Comparison of ENCODE assay signal across 1 fruit fly cellular context in genomic region chr2L:7154861-7155594, dm6.
TF ChIP-seq lines count a peak whose summit lies in the region.

No protein-coding gene starts in this region.

TF ChIP-seq in whole organism, embryonic, 481 proteins besides CTCF, POLR2A, EP300 and RAD21 (continued from another document and continues in another):
- TF ChIP-seq shn (GFP tag; optimal IDR thresholded peaks at IDR 0.05; lab: Kevin White, UChicago) (no peak), CG18599 (GFP tag; optimal IDR thresholded peaks at IDR 0.05; lab: Kevin White, UChicago) (peak; percentile 23), CG5245 (GFP tag; optimal IDR thresholded peaks at IDR 0.05; lab: Kevin White, UChicago) (peak; percentile 25), ara (GFP tag; IDR thresholded peaks at IDR 0.05; lab: Robert Waterston, UW) (peak; percentile 64; the same call in 1 of the 2 replicates), ind (GFP tag; optimal IDR thresholded peaks at IDR 0.05; lab: Kevin White, UChicago) (peak; percentile 18), Ets65A (GFP tag; lab: Kevin White, UChicago) (peak; percentile 96), HLH4C (GFP tag; IDR thresholded peaks at IDR 0.05; lab: Robert Waterston, UW; ENCODE audit: partially characterized antibody) (no peak), slp2 (GFP tag; optimal IDR thresholded peaks at IDR 0.05; lab: Kevin White, UChicago) (peak; percentile 36), tgo (GFP tag; IDR thresholded peaks at IDR 0.05; lab: Robert Waterston, UW) (peak; percentile 30; the same call in 1 of the 3 replicates), Ets97D (GFP tag; optimal IDR thresholded peaks at IDR 0.05; lab: Kevin White, UChicago) (no peak), ci (GFP tag; IDR thresholded peaks at IDR 0.05; lab: Robert Waterston, UW) (peak; percentile 64; the same call in 2 of the 3 replicates), CG14710 (tag; optimal IDR thresholded peaks at IDR 0.05; lab: Kevin White, UChicago) (peak; percentile 6), tio (GFP tag; optimal IDR thresholded peaks at IDR 0.05; lab: Kevin White, UChicago) (peak; percentile 19), Deaf1 (tag; optimal IDR thresholded peaks at IDR 0.05; lab: Kevin White, UChicago) (no peak), Aef1 (GFP tag; IDR thresholded peaks at IDR 0.05; lab: Robert Waterston, UW) (peak; percentile 24; the same call in 1 of the 3 replicates), CG14014 (GFP tag; IDR thresholded peaks at IDR 0.05; lab: Robert Waterston, UW) (peak; percentile 39; the same call in 1 of the 2 replicates), CrebB (tag; optimal IDR thresholded peaks at IDR 0.05; lab: Kevin White, UChicago) (no peak), CG15601 (tag; optimal IDR thresholded peaks at IDR 0.05; lab: Kevin White, UChicago) (no peak), CG4424 (GFP tag; optimal IDR thresholded peaks at IDR 0.05; lab: Kevin White, UChicago) (peak; percentile 21), CG11695 (GFP tag; IDR thresholded peaks at IDR 0.05; lab: Robert Waterston, UW) (0 out of 3 replicates have a peak, but pooled peaks have one; percentile 20), mld (GFP tag; IDR thresholded peaks at IDR 0.05; lab: Robert Waterston, UW; ENCODE audit: partially characterized antibody) (no peak), bcd (GFP tag; optimal IDR thresholded peaks at IDR 0.05; lab: Kevin White, UChicago) (peak; percentile 13), CG11504 (tag; optimal IDR thresholded peaks at IDR 0.05; lab: Kevin White, UChicago) (peak; percentile 63), lmd (GFP tag; IDR thresholded peaks at IDR 0.05; lab: Robert Waterston, UW) (peak; percentile 9; the same call in 1 of the 2 replicates), NC2α (GFP tag; optimal IDR thresholded peaks at IDR 0.05; lab: Kevin White, UChicago) (no peak), Dfd (GFP tag; optimal IDR thresholded peaks at IDR 0.05; lab: Kevin White, UChicago) (no peak), rib (GFP tag; IDR thresholded peaks at IDR 0.05; lab: Robert Waterston, UW) (no peak), NK7.1 (GFP tag; optimal IDR thresholded peaks at IDR 0.05; lab: Kevin White, UChicago) (no peak), CG14441 (GFP tag; IDR thresholded peaks at IDR 0.05; lab: Robert Waterston, UW) (no peak), p53 (GFP tag; optimal IDR thresholded peaks at IDR 0.05; lab: Kevin White, UChicago) (no peak), CG2889 (GFP tag; IDR thresholded peaks at IDR 0.05; lab: Robert Waterston, UW) (no peak), z (GFP tag; IDR thresholded peaks at IDR 0.05; lab: Robert Waterston, UW) (no peak), Lim3 (GFP tag; IDR thresholded peaks at IDR 0.05; lab: Robert Waterston, UW) (no peak), hth (optimal IDR thresholded peaks at IDR 0.05; lab: Kevin White, UChicago) (no peak), CG6765 (GFP tag; optimal IDR thresholded peaks at IDR 0.05; lab: Kevin White, UChicago) (no peak), mam (GFP tag; optimal IDR thresholded peaks at IDR 0.05; lab: Kevin White, UChicago) (peak; percentile 14), esg (GFP tag; conservative IDR thresholded peaks at IDR 0.05; lab: Robert Waterston, UW) (peak; percentile 38; the same call in 1 of the 2 replicates), bigmax (GFP tag; optimal IDR thresholded peaks at IDR 0.05; lab: Kevin White, UChicago) (no peak), CG31441 (GFP tag; IDR thresholded peaks at IDR 0.05; lab: Robert Waterston, UW) (peak; percentile 34; the same call in 1 of the 2 replicates), CG33213 (GFP tag; optimal IDR thresholded peaks at IDR 0.05; lab: Kevin White, UChicago) (peak; percentile 1), Ada2b (GFP tag; IDR thresholded peaks at IDR 0.05; lab: Robert Waterston, UW) (peak; percentile 54; the same call in 1 of the 2 replicates), Hsf (GFP tag; optimal IDR thresholded peaks at IDR 0.05; lab: Kevin White, UChicago) (peak; percentile 27), CG3995 (GFP tag; optimal IDR thresholded peaks at IDR 0.05; lab: Kevin White, UChicago) (no peak), CG7987 (GFP tag; optimal IDR thresholded peaks at IDR 0.05; lab: Kevin White, UChicago) (no peak), Xrp1 (GFP tag; IDR thresholded peaks at IDR 0.05; lab: Robert Waterston, UW) (peak; percentile 33; the same call in 1 of the 2 replicates), Doc3 (GFP tag; IDR thresholded peaks at IDR 0.05; lab: Robert Waterston, UW; ENCODE audit: partially characterized antibody) (no peak), crp (GFP tag; optimal IDR thresholded peaks at IDR 0.05; lab: Kevin White, UChicago) (no peak), Poxn (GFP tag; IDR thresholded peaks at IDR 0.05; lab: Robert Waterston, UW) (no peak), CG6175 (GFP tag; IDR thresholded peaks at IDR 0.05; lab: Robert Waterston, UW) (no peak), dati (GFP tag; IDR thresholded peaks at IDR 0.05; lab: Robert Waterston, UW) (no peak), gem (tag; optimal IDR thresholded peaks at IDR 0.05; lab: Kevin White, UChicago) (peak; percentile 63), CG34422 (GFP tag; IDR thresholded peaks at IDR 0.05; lab: Robert Waterston, UW) (0 out of 3 replicates have a peak, but pooled peaks have one; percentile 43), chif (GFP tag; optimal IDR thresholded peaks at IDR 0.05; lab: Kevin White, UChicago) (peak; percentile 46 to 49), vvl (GFP tag; IDR thresholded peaks at IDR 0.05; lab: Robert Waterston, UW) (no peak; the same call in 1 of the 2 replicates), CG7271 (tag; optimal IDR thresholded peaks at IDR 0.05; lab: Kevin White, UChicago) (no peak), nmo (GFP tag; optimal IDR thresholded peaks at IDR 0.05; lab: Kevin White, UChicago) (peak; percentile 25), sd (tag; optimal IDR thresholded peaks at IDR 0.05; lab: Kevin White, UChicago) (no peak), MBD-R2 (GFP tag; IDR thresholded peaks at IDR 0.05; lab: Robert Waterston, UW) (no peak), btn (GFP tag; optimal IDR thresholded peaks at IDR 0.05; lab: Kevin White, UChicago) (no peak), HmgZ (tag; optimal IDR thresholded peaks at IDR 0.05; lab: Kevin White, UChicago) (no peak), Atf6 (GFP tag; IDR thresholded peaks at IDR 0.05; lab: Robert Waterston, UW) (no peak), Atf-2 (GFP tag; optimal IDR thresholded peaks at IDR 0.05; lab: Kevin White, UChicago) (no peak), CG32767 (GFP tag; IDR thresholded peaks at IDR 0.05; lab: Robert Waterston, UW) (no peak), jing (GFP tag; optimal IDR thresholded peaks at IDR 0.05; lab: Kevin White, UChicago) (no peak), Optix (GFP tag; IDR thresholded peaks at IDR 0.05; lab: Robert Waterston, UW) (no peak), CG8765 (GFP tag; IDR thresholded peaks at IDR 0.05; lab: Robert Waterston, UW) (no peak), H15 (GFP tag; IDR thresholded peaks at IDR 0.05; lab: Robert Waterston, UW) (0 out of 3 replicates have a peak, but pooled peaks have one; percentile 28), CG3163 (GFP tag; optimal IDR thresholded peaks at IDR 0.05; lab: Kevin White, UChicago) (no peak), kay (GFP tag; optimal IDR thresholded peaks at IDR 0.05; lab: Kevin White, UChicago) (peak; percentile 49), otp (GFP tag; IDR thresholded peaks at IDR 0.05; lab: Robert Waterston, UW) (0 out of 3 replicates have a peak, but pooled peaks have one; percentile 21), CG14965 (GFP tag; optimal IDR thresholded peaks at IDR 0.05; lab: Kevin White, UChicago; ENCODE audit: borderline replicate concordance) (no peak), CG8281 (tag; optimal IDR thresholded peaks at IDR 0.05; lab: Kevin White, UChicago) (no peak), zfh2 (GFP tag; optimal IDR thresholded peaks at IDR 0.05; lab: Kevin White, UChicago) (no peak), CG7357 (GFP tag; IDR thresholded peaks at IDR 0.05; lab: Robert Waterston, UW) (no peak), CG12769 (tag; optimal IDR thresholded peaks at IDR 0.05; lab: Kevin White, UChicago) (peak; percentile 44), pzg (GFP tag; optimal IDR thresholded peaks at IDR 0.05; lab: Kevin White, UChicago) (no peak), CG4854 (GFP tag; optimal IDR thresholded peaks at IDR 0.05; lab: Kevin White, UChicago) (no peak), sens-2 (GFP tag; IDR thresholded peaks at IDR 0.05; lab: Robert Waterston, UW) (no peak), BtbVII (GFP tag; optimal IDR thresholded peaks at IDR 0.05; lab: Kevin White, UChicago) (no peak), Hr3 (GFP tag; optimal IDR thresholded peaks at IDR 0.05; lab: Kevin White, UChicago) (no peak), lab (GFP tag; optimal IDR thresholded peaks at IDR 0.05; lab: Kevin White, UChicago) (peak; percentile 17), CG7839 (tag; optimal IDR thresholded peaks at IDR 0.05; lab: Kevin White, UChicago) (peak; percentile 50), ATbp (GFP tag; optimal IDR thresholded peaks at IDR 0.05; lab: Kevin White, UChicago) (peak; percentile 28), Dip2 (GFP tag; IDR thresholded peaks at IDR 0.05; lab: Robert Waterston, UW) (no peak), peb (GFP tag; IDR thresholded peaks at IDR 0.05; lab: Robert Waterston, UW) (no peak), Hmr (GFP tag; optimal IDR thresholded peaks at IDR 0.05; lab: Kevin White, UChicago) (peak; percentile 12), fd3F (GFP tag; optimal IDR thresholded peaks at IDR 0.05; lab: Kevin White, UChicago) (no peak), Eip74EF (GFP tag; optimal IDR thresholded peaks at IDR 0.05; lab: Kevin White, UChicago) (no peak), CG7963 (GFP tag; IDR thresholded peaks at IDR 0.05; lab: Robert Waterston, UW; ENCODE audit: partially characterized antibody) (no peak), eyg (GFP tag; optimal IDR thresholded peaks at IDR 0.05; lab: Kevin White, UChicago) (no peak), Jarid2 (GFP tag; optimal IDR thresholded peaks at IDR 0.05; lab: Kevin White, UChicago) (no peak), Hr39 (optimal IDR thresholded peaks at IDR 0.05; lab: Kevin White, UChicago) (no peak), CG14050 (GFP tag; IDR thresholded peaks at IDR 0.05; lab: Robert Waterston, UW) (no peak), HHEX (GFP tag; optimal IDR thresholded peaks at IDR 0.05; lab: Kevin White, UChicago) (peak; percentile 17), Spps (tag; optimal IDR thresholded peaks at IDR 0.05; lab: Kevin White, UChicago) (no peak), CG14667 (GFP tag; IDR thresholded peaks at IDR 0.05; lab: Robert Waterston, UW) (no peak), slou (GFP tag; optimal IDR thresholded peaks at IDR 0.05; lab: Kevin White, UChicago) (no peak), maf-S (GFP tag; optimal IDR thresholded peaks at IDR 0.05; lab: Kevin White, UChicago) (no peak), CG32532 (GFP tag; IDR thresholded peaks at IDR 0.05; lab: Robert Waterston, UW) (no peak), CG8359 (GFP tag; optimal IDR thresholded peaks at IDR 0.05; lab: Kevin White, UChicago; ENCODE audit: borderline replicate concordance) (no peak), CG10654 (GFP tag; optimal IDR thresholded peaks at IDR 0.05; lab: Kevin White, UChicago) (no peak), CG11398 (GFP tag; optimal IDR thresholded peaks at IDR 0.05; lab: Kevin White, UChicago) (no peak), Six4 (GFP tag; optimal IDR thresholded peaks at IDR 0.05; lab: Kevin White, UChicago) (peak; percentile 25), CG4360 (GFP tag; IDR thresholded peaks at IDR 0.05; lab: Robert Waterston, UW) (0 out of 2 replicates have a peak, but pooled peaks have one; percentile 12), fd64A (GFP tag; optimal IDR thresholded peaks at IDR 0.05; lab: Kevin White, UChicago) (no peak), cato (GFP tag; optimal IDR thresholded peaks at IDR 0.05; lab: Kevin White, UChicago; ENCODE audit: borderline replicate concordance) (no peak), dmrt11E (tag; optimal IDR thresholded peaks at IDR 0.05; lab: Kevin White, UChicago) (peak; percentile 32), CoRest (tag; optimal IDR thresholded peaks at IDR 0.05; lab: Kevin White, UChicago) (peak; percentile 14), pfk (GFP tag; optimal IDR thresholded peaks at IDR 0.05; lab: Kevin White, UChicago) (no peak), Max (GFP tag; optimal IDR thresholded peaks at IDR 0.05; lab: Kevin White, UChicago) (no peak), caup (GFP tag; optimal IDR thresholded peaks at IDR 0.05; lab: Kevin White, UChicago; ENCODE audit: severe bottlenecking) (no peak), CG15073 (GFP tag; optimal IDR thresholded peaks at IDR 0.05; lab: Kevin White, UChicago) (no peak), psq (GFP tag; optimal IDR thresholded peaks at IDR 0.05; lab: Kevin White, UChicago) (no peak), Mad (GFP tag; optimal IDR thresholded peaks at IDR 0.05; lab: Kevin White, UChicago) (no peak), kni (GFP tag; optimal IDR thresholded peaks at IDR 0.05; lab: Kevin White, UChicago) (no peak), sens (GFP tag; lab: Kevin White, UChicago) (peak; percentile 92), Camta (GFP tag; optimal IDR thresholded peaks at IDR 0.05; lab: Kevin White, UChicago) (peak; percentile 15), dimm (GFP tag; IDR thresholded peaks at IDR 0.05; lab: Robert Waterston, UW) (no peak), onecut (GFP tag; IDR thresholded peaks at IDR 0.05; lab: Robert Waterston, UW) (no peak), pita (GFP tag; optimal IDR thresholded peaks at IDR 0.05; lab: Kevin White, UChicago) (no peak), tap (tag; optimal IDR thresholded peaks at IDR 0.05; lab: Kevin White, UChicago) (peak; percentile 30), CG6654 (GFP tag; optimal IDR thresholded peaks at IDR 0.05; lab: Kevin White, UChicago) (no peak), Scr (GFP tag; IDR thresholded peaks at IDR 0.05; lab: Robert Waterston, UW; ENCODE audit: partially characterized antibody) (no peak), CG13894 (tag; optimal IDR thresholded peaks at IDR 0.05; lab: Kevin White, UChicago) (peak; percentile 7), trh (GFP tag; optimal IDR thresholded peaks at IDR 0.05; lab: Kevin White, UChicago) (no peak), Tbp (GFP tag; optimal IDR thresholded peaks at IDR 0.05; lab: Kevin White, UChicago) (no peak), gfzf (GFP tag; optimal IDR thresholded peaks at IDR 0.05; lab: Kevin White, UChicago) (no peak), CG13775 (GFP tag; optimal IDR thresholded peaks at IDR 0.05; lab: Kevin White, UChicago) (no peak), CG12236 (GFP tag; optimal IDR thresholded peaks at IDR 0.05; lab: Kevin White, UChicago) (no peak), Myb (GFP tag; optimal IDR thresholded peaks at IDR 0.05; lab: Kevin White, UChicago) (no peak), sim (GFP tag; IDR thresholded peaks at IDR 0.05; lab: Robert Waterston, UW) (no peak), dpn (GFP tag; optimal IDR thresholded peaks at IDR 0.05; lab: Kevin White, UChicago) (peak in 1 of 2 experiments; percentile 16), gro (GFP tag; optimal IDR thresholded peaks at IDR 0.05; lab: Kevin White, UChicago) (no peak), odd (GFP tag; optimal IDR thresholded peaks at IDR 0.05; lab: Kevin White, UChicago) (no peak)
